Fruit fly (Drosophila melanogaster): ENCODE results near the gene SelR.

SelR gene

DNA sequence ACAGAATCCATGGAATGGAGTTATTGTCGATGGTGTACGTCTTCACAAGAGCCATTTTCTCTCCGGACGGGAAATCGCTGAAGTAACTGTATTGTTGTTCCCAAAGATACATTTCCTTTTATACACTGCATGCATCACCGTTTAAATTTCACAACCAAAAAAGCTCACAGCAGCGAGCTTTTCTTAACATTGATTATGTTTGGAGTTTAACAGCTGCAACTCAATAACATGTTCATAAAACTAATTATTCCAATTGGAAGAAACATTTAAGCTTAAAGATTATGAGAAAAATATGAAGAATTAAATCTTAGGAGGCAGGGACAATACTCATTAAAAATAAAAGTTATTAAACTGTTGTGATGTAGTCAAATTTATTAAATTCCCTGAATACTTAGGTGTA is 10.8 kb upstream of the SelR start, which contains the start of gene CG14695:
CG14695 (minus strand) TSS at position 101 of the 400 bp plus-strand sequence.
- TF ChIP-seq pad (GFP tag; optimal IDR thresholded peaks at IDR 0.05): no peak
- TF ChIP-seq CG11617 (GFP tag; optimal IDR thresholded peaks at IDR 0.05): no peak
- no peak for TF ChIP-seq bab1 (GFP tag; optimal IDR thresholded peaks at IDR 0.05)
- TF ChIP-seq CG7101 (tag; optimal IDR thresholded peaks at IDR 0.05): no peak
- no peak for TF ChIP-seq CG14711 (tag; optimal IDR thresholded peaks at IDR 0.05)
- no peak for TF ChIP-seq CG1620 (GFP tag; optimal IDR thresholded peaks at IDR 0.05)
- no peak for TF ChIP-seq CG5204 (GFP tag; optimal IDR thresholded peaks at IDR 0.05)
- no peak for TF ChIP-seq Clk (GFP tag; optimal IDR thresholded peaks at IDR 0.05)
- no peak for TF ChIP-seq cic (GFP tag; optimal IDR thresholded peaks at IDR 0.05)
- no peak for TF ChIP-seq Crg-1 (GFP tag; optimal IDR thresholded peaks at IDR 0.05)
- TF ChIP-seq CG12768 (GFP tag; optimal IDR thresholded peaks at IDR 0.05): no peak
- no peak for TF ChIP-seq CG7045 (GFP tag; optimal IDR thresholded peaks at IDR 0.05)
- no peak for TF ChIP-seq Hr96 (GFP tag; optimal IDR thresholded peaks at IDR 0.05)
- no peak for TF ChIP-seq cnc (optimal IDR thresholded peaks at IDR 0.05)
- TF ChIP-seq Mnt (GFP tag; optimal IDR thresholded peaks at IDR 0.05): no peak

dm6 chr3R:10878628-10879027 is 10.2 kb upstream of the SelR start:
- no peak for TF ChIP-seq bab1 (GFP tag; optimal IDR thresholded peaks at IDR 0.05)
- no peak for TF ChIP-seq CG7101 (tag; optimal IDR thresholded peaks at IDR 0.05)
- no peak for TF ChIP-seq CG11617 (GFP tag; optimal IDR thresholded peaks at IDR 0.05)
- no peak for TF ChIP-seq Mnt (GFP tag; optimal IDR thresholded peaks at IDR 0.05)
- TF ChIP-seq CG7045 (GFP tag; optimal IDR thresholded peaks at IDR 0.05): no peak
- TF ChIP-seq CG1620 (GFP tag; optimal IDR thresholded peaks at IDR 0.05): no peak
- no peak for TF ChIP-seq Crg-1 (GFP tag; optimal IDR thresholded peaks at IDR 0.05)
- TF ChIP-seq toe (GFP tag; optimal IDR thresholded peaks at IDR 0.05): no peak
- no peak for TF ChIP-seq CG5204 (GFP tag; optimal IDR thresholded peaks at IDR 0.05)
- no peak for TF ChIP-seq cic (GFP tag; optimal IDR thresholded peaks at IDR 0.05)
- no peak for TF ChIP-seq Hr96 (GFP tag; optimal IDR thresholded peaks at IDR 0.05)
- no peak for TF ChIP-seq CG14711 (tag; optimal IDR thresholded peaks at IDR 0.05)

dm6 chr3R:10877808-10878207 is 9.4 kb upstream of the SelR start:
- TF ChIP-seq cic (GFP tag; optimal IDR thresholded peaks at IDR 0.05) (no peak), Crg-1 (GFP tag; optimal IDR thresholded peaks at IDR 0.05) (no peak), CG7101 (tag; optimal IDR thresholded peaks at IDR 0.05) (no peak), cnc (optimal IDR thresholded peaks at IDR 0.05) (no peak), tj (GFP tag; optimal IDR thresholded peaks at IDR 0.05) (no peak), ovo (GFP tag; optimal IDR thresholded peaks at IDR 0.05) (no peak), Hr96 (GFP tag; optimal IDR thresholded peaks at IDR 0.05) (no peak), CG1620 (GFP tag; optimal IDR thresholded peaks at IDR 0.05) (no peak), CG12768 (GFP tag; optimal IDR thresholded peaks at IDR 0.05) (no peak)

DNA sequence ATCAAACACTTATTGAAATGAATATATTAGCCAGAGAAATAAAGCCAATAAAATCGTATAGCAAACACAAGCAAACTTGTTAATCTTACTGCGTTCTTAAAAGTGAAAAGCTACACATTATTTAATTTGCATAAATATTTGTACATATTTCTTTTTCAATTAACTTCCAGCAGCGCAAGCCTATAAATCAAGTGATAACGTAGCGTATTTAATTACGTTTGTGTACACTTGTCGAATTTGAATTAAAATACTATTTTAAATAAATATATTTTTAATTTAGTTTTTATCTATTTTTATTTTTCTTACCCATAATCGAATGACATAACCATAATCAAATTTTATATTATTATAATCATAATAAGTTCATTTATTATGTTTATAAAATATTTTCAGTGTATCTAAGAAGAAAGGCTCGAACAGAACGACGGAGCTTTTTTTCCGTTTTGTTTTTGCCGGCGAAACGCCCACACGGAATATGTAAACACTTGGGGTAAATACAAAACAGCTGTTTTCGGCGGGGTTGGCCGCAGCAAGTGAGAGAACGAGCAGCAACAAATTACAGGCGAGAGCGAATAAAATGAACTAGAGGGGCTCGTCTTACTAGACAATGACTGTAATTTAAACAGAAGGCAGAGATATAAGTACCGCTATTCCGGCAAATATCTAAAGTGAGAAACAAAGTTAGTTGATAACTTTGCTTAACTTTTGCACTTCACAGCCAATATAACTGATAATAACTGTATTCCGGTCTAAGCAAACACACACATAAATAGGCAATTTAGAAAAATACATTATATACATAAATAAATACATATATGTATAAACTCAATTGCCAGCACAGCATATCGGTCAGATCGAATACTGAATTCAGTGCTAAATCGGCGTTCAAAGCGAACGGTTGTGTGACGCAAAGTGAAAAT is 7.3 kb upstream of the SelR start, which contains the start of gene Sodh2:
Sodh2 (plus strand) TSS at position 870 of the 920 bp plus-strand sequence.
- TF ChIP-seq CG5204 (GFP tag; optimal IDR thresholded peaks at IDR 0.05): no peak
- peak; percentile 62 for TF ChIP-seq toe (GFP tag; optimal IDR thresholded peaks at IDR 0.05)
- TF ChIP-seq bab1 (GFP tag; optimal IDR thresholded peaks at IDR 0.05): peak; percentile 55
- peak; percentile 95 for TF ChIP-seq kay (GFP tag; ENCODE audit: borderline replicate concordance)
- TF ChIP-seq tj (GFP tag; optimal IDR thresholded peaks at IDR 0.05): peak; percentile 37
- TF ChIP-seq CG11617 (GFP tag; optimal IDR thresholded peaks at IDR 0.05): peak; percentile 78
- no peak for TF ChIP-seq CG1620 (GFP tag; optimal IDR thresholded peaks at IDR 0.05)
- peak; percentile 33 for TF ChIP-seq Hr96 (GFP tag; optimal IDR thresholded peaks at IDR 0.05)
- TF ChIP-seq CG7101 (tag; optimal IDR thresholded peaks at IDR 0.05): peak; percentile 92
- peak; percentile 93 for TF ChIP-seq cic (GFP tag; optimal IDR thresholded peaks at IDR 0.05)
- TF ChIP-seq cnc (optimal IDR thresholded peaks at IDR 0.05): no peak
- TF ChIP-seq Mnt (GFP tag; optimal IDR thresholded peaks at IDR 0.05): peak; percentile 61
- TF ChIP-seq CG12768 (GFP tag; optimal IDR thresholded peaks at IDR 0.05): peak; percentile 89
- TF ChIP-seq CG33017 (tag; optimal IDR thresholded peaks at IDR 0.05): peak; percentile 96
- TF ChIP-seq Crg-1 (GFP tag; optimal IDR thresholded peaks at IDR 0.05): peak; percentile 69
- TF ChIP-seq Clk (GFP tag; optimal IDR thresholded peaks at IDR 0.05): peak; percentile 25
- peak; percentile 91 for TF ChIP-seq CG14711 (tag; optimal IDR thresholded peaks at IDR 0.05)
- peak; percentile 82 for TF ChIP-seq ovo (GFP tag; optimal IDR thresholded peaks at IDR 0.05)
- TF ChIP-seq CG7045 (GFP tag; optimal IDR thresholded peaks at IDR 0.05): peak; percentile 86
- peak; percentile 90 for TF ChIP-seq pad (GFP tag; optimal IDR thresholded peaks at IDR 0.05)

DNA sequence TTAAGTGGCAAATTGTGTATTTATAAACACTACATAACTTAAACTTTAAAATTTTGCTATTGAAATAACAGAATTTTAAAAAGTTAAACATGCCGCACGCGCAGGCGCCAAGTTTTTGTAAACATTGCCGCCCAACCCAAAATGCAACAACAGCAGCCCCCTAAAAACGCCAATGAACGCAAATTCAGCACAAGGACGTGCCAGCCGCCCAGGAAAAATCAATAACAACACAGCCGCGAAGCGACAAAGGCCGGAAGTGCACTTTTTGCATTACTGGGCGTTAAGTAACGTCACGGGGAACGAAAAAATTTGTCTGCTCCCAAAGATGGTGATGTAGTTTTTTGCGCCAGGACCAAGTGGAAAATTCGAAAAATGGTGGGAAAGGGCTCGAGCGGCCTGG is 4.4 kb upstream of the SelR start, which contains the start of gene CG4596:
CG4596 (plus strand) TSS at position 219 of the 400 bp plus-strand sequence.
- TF ChIP-seq ovo (GFP tag; optimal IDR thresholded peaks at IDR 0.05): no peak
- TF ChIP-seq pad (GFP tag; optimal IDR thresholded peaks at IDR 0.05): no peak
- no peak for TF ChIP-seq cnc (optimal IDR thresholded peaks at IDR 0.05)
- TF ChIP-seq CG7045 (GFP tag; optimal IDR thresholded peaks at IDR 0.05): no peak
- no peak for TF ChIP-seq CG33017 (tag; optimal IDR thresholded peaks at IDR 0.05)

DNA sequence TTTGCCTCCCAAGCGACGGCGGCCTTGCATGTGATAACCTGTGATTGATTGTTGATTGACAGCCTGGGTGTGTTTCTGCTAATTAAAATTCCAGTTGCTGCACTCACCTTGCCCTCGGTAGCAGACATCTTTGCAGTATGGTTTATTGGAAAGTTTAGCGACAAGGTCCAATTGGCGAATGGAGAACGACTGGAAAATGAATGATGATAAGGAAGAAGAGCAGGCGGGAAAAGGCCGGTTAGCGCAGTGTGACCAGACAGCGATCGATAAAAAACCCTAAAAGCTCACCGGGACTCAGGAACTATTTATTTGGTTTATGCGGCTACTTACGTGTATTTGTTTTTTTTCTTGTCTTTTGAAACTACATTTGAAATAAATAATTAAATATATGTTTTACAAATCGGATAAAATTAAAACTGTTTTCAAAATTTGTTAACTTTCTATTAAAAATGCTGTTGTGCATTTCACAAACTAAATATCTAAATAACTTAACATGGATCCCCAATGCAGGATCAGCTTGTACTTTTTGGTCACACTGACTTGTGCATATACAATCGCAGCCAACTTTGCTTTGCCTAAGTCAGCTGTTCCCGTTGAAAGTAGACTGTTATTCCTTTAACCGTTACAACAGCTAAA is 3.8 kb upstream of the SelR start, which contains the start of gene Fdh:
Fdh (minus strand) TSS at position 234 of the 636 bp plus-strand sequence.
- TF ChIP-seq CG7101 (tag; optimal IDR thresholded peaks at IDR 0.05): peak; percentile 69
- no peak for TF ChIP-seq CG5204 (GFP tag; optimal IDR thresholded peaks at IDR 0.05)
- TF ChIP-seq CG33017 (tag; optimal IDR thresholded peaks at IDR 0.05): peak; percentile 72
- peak; percentile 58 for TF ChIP-seq bab1 (GFP tag; optimal IDR thresholded peaks at IDR 0.05)
- peak; percentile 4 for TF ChIP-seq ovo (GFP tag; optimal IDR thresholded peaks at IDR 0.05)
- TF ChIP-seq tj (GFP tag; optimal IDR thresholded peaks at IDR 0.05): peak; percentile 28
- peak; percentile 8 for TF ChIP-seq cic (GFP tag; optimal IDR thresholded peaks at IDR 0.05)
- peak; percentile 74 for TF ChIP-seq CG11617 (GFP tag; optimal IDR thresholded peaks at IDR 0.05)
- TF ChIP-seq Mnt (GFP tag; optimal IDR thresholded peaks at IDR 0.05): peak; percentile 41
- TF ChIP-seq CG14711 (tag; optimal IDR thresholded peaks at IDR 0.05): peak; percentile 77
- peak; percentile 3 for TF ChIP-seq CG1620 (GFP tag; optimal IDR thresholded peaks at IDR 0.05)
- TF ChIP-seq CG7045 (GFP tag; optimal IDR thresholded peaks at IDR 0.05): peak; percentile 23
- no peak for TF ChIP-seq Hr96 (GFP tag; optimal IDR thresholded peaks at IDR 0.05)
- TF ChIP-seq kay (GFP tag; ENCODE audit: borderline replicate concordance): peak; percentile 82
- peak; percentile 41 for TF ChIP-seq pad (GFP tag; optimal IDR thresholded peaks at IDR 0.05)
- peak; percentile 6 for TF ChIP-seq Crg-1 (GFP tag; optimal IDR thresholded peaks at IDR 0.05)
- no peak for TF ChIP-seq Clk (GFP tag; optimal IDR thresholded peaks at IDR 0.05)
- no peak for TF ChIP-seq toe (GFP tag; optimal IDR thresholded peaks at IDR 0.05)
- TF ChIP-seq cnc (optimal IDR thresholded peaks at IDR 0.05): peak in 1 of 2 experiments; percentile 52
- TF ChIP-seq CG12768 (GFP tag; optimal IDR thresholded peaks at IDR 0.05): peak; percentile 62

All from whole organism, adult.